Fruit fly (Drosophila melanogaster): ENCODE data around the gene PolrMT.

PolrMT gene

DNA sequence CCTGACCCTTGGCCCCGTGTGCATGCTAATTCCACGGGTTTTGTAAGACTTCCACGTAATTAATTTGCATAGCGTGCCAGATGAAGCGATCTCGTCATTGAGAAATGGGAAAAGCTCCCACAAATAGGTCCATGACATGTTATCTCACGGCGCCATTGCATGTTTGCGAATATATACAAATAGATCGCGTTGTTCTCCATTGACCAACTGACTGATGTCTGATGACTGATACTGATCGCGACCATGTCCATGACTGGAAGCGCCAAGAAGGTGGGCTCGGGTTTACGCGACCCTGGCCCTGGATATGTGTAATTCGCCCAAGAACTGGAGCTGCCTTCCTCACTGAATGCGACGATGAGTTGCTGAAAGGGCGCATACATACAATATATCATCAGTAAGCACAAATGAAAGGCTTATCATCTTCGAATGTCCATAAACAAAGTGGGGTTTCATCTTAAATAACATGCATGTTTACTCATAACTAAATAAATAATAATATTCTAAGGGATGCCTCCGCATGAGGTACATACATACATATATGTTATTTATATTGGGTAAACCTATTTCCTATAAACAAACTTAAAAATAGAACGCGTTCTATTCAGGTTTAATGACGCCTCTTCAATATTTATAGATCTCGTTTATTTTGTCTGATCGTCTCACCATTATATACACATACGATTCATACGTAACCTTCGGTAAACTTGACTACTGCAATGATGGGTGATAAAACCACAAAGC, 15.1 kb upstream of the PolrMT start (continued):
- TF ChIP-seq dm (GFP tag; optimal IDR thresholded peaks at IDR 0.05) (no peak), sisA (GFP tag; IDR thresholded peaks at IDR 0.05) (no peak), nerfin-1 (tag; optimal IDR thresholded peaks at IDR 0.05) (peak; percentile 68), Dp (GFP tag; optimal IDR thresholded peaks at IDR 0.05) (no peak), CG10462 (GFP tag; optimal IDR thresholded peaks at IDR 0.05) (no peak), Hmr (GFP tag; optimal IDR thresholded peaks at IDR 0.05) (no peak), zen (tag; optimal IDR thresholded peaks at IDR 0.05) (no peak), Doc2 (GFP tag; IDR thresholded peaks at IDR 0.05) (no peak), CG9437 (GFP tag; optimal IDR thresholded peaks at IDR 0.05) (no peak), Hand (GFP tag; optimal IDR thresholded peaks at IDR 0.05) (no peak), Antp (GFP tag; optimal IDR thresholded peaks at IDR 0.05) (no peak), Side (GFP tag; optimal IDR thresholded peaks at IDR 0.05) (no peak), Nf-YA (GFP tag; IDR thresholded peaks at IDR 0.05) (no peak), bigmax (GFP tag; optimal IDR thresholded peaks at IDR 0.05) (no peak), CG8359 (GFP tag; optimal IDR thresholded peaks at IDR 0.05; ENCODE audit: borderline replicate concordance) (peak; percentile 59), NFAT (GFP tag; IDR thresholded peaks at IDR 0.05) (no peak), tap (tag; optimal IDR thresholded peaks at IDR 0.05) (peak; percentile 47), CG16813 (GFP tag; IDR thresholded peaks at IDR 0.05; ENCODE audit: partially characterized antibody) (no peak), mam (GFP tag; optimal IDR thresholded peaks at IDR 0.05) (no peak), CG7928 (GFP tag; optimal IDR thresholded peaks at IDR 0.05) (no peak), Usf (GFP tag; optimal IDR thresholded peaks at IDR 0.05) (no peak), knrl (GFP tag; IDR thresholded peaks at IDR 0.05; ENCODE audit: partially characterized antibody) (no peak), caup (GFP tag; optimal IDR thresholded peaks at IDR 0.05; ENCODE audit: severe bottlenecking) (peak; percentile 19), bbx (GFP tag; IDR thresholded peaks at IDR 0.05; ENCODE audit: partially characterized antibody) (no peak), fu2 (GFP tag; optimal IDR thresholded peaks at IDR 0.05) (no peak), gem (tag; optimal IDR thresholded peaks at IDR 0.05) (peak; percentile 72), kah (GFP tag; optimal IDR thresholded peaks at IDR 0.05) (no peak), CG15696 (tag; optimal IDR thresholded peaks at IDR 0.05) (peak; percentile 83), gcm2 (GFP tag; optimal IDR thresholded peaks at IDR 0.05) (no peak), CG11398 (GFP tag; optimal IDR thresholded peaks at IDR 0.05) (no peak), CG32532 (GFP tag; IDR thresholded peaks at IDR 0.05) (no peak), nerfin-2 (GFP tag; IDR thresholded peaks at IDR 0.05; ENCODE audit: partially characterized antibody) (no peak), odd (GFP tag; optimal IDR thresholded peaks at IDR 0.05) (peak; percentile 20), CG10654 (GFP tag; optimal IDR thresholded peaks at IDR 0.05) (peak; percentile 3), CG17361 (GFP tag; IDR thresholded peaks at IDR 0.05) (peak; percentile 60; the same call in 2 of the 3 replicates), gsb (GFP tag; IDR thresholded peaks at IDR 0.05) (no peak), CG31365 (tag; optimal IDR thresholded peaks at IDR 0.05) (peak; percentile 1), peb (GFP tag; IDR thresholded peaks at IDR 0.05) (peak; percentile 30; the same call in 1 of the 2 replicates), bab2 (GFP tag; optimal IDR thresholded peaks at IDR 0.05) (peak; percentile 67), z (GFP tag; IDR thresholded peaks at IDR 0.05) (0 out of 3 replicates have a peak, but pooled peaks have one; percentile 40), CG17912 (GFP tag; optimal IDR thresholded peaks at IDR 0.05) (no peak), Adf1 (GFP tag; IDR thresholded peaks at IDR 0.05) (no peak), eyg (GFP tag; optimal IDR thresholded peaks at IDR 0.05) (no peak), en (GFP tag; optimal IDR thresholded peaks at IDR 0.05) (no peak), psq (GFP tag; optimal IDR thresholded peaks at IDR 0.05) (no peak), grau (tag; optimal IDR thresholded peaks at IDR 0.05) (peak; percentile 28), CG10321 (GFP tag; IDR thresholded peaks at IDR 0.05) (no peak), CG12659 (GFP tag; optimal IDR thresholded peaks at IDR 0.05) (no peak), dati (GFP tag; IDR thresholded peaks at IDR 0.05) (no peak), CG18619 (GFP tag; optimal IDR thresholded peaks at IDR 0.05) (peak; percentile 20)
